Worm (Caenorhabditis elegans): ENCODE data around the gene R04B3.3.

DNA sequence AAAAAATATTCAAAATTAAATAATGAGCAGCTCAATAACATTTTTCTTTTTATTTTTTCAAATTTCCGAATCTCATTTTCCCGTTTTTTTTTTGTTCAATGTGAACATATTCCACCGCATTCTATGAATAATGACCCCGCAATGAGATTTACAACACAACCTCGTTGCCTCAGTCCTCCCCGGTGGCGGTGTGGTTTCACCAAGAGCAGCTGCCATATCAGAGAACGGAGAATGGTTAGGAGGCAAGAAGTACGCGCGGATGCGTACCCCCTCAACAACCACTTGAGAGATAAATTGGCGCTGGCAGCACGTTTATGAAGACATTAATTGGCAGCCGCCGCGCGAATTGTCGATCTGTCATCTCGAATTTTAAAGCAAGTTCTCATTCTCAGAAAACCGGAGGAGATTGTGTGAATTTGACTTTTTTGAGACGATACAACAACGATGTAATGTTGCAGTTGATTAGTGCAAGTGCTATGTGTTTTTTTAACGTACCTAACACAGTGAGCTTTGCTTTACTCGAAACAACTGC, 38.0 kb upstream of the R04B3.3 start:
- TF ChIP-seq nhr-11 (tag; optimal IDR thresholded peaks at IDR 0.05) (no peak), pha-4 (tag; optimal IDR thresholded peaks at IDR 0.05) (no peak), sox-4 (tag; optimal IDR thresholded peaks at IDR 0.05) (no peak), hlh-30 (tag; optimal IDR thresholded peaks at IDR 0.05; ENCODE audit: insufficient read depth) (no peak), tbx-2 (tag; optimal IDR thresholded peaks at IDR 0.05) (no peak), pqm-1 (tag; optimal IDR thresholded peaks at IDR 0.05) (no peak), Y22D7AL.16 (tag; optimal IDR thresholded peaks at IDR 0.05) (no peak)

Data from whole organism, late embryonic.